4 fruit fly cellular contexts compared by ENCODE assay signal in the genomic region with DNA sequence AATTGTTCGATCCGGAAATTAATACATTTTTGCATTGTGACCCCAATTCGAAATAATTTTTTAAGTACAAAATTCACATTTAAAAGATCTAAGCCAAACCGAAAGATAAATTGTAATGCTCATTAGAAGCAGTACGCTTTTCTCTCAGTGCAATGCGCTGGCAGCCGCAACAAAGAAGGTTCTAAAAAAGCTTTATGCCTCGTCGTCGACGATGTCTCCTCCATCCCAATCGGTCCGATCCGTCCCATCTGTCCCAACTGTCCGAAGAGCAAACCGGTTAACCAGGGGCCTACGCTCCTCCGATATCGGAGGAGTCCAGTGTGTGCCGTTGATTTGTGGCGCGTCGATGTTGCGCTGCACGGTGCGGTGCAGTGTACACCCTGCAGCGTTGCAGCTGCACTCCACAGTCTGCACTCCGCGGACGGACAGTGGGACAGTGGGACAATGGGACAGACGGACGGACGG.
TF ChIP-seq lines count a peak whose summit lies in the region.

No protein-coding gene starts in this region.

- no peak for TF ChIP-seq CTCF in whole organism, embryonic (GFP tag; optimal IDR thresholded peaks at IDR 0.05; lab: Kevin White, UChicago)

TF ChIP-seq in whole organism, embryonic, 481 proteins besides CTCF, POLR2A, EP300 and RAD21 (continues in another document):
- TF ChIP-seq sens (GFP tag; lab: Kevin White, UChicago) (peak; percentile 71), sna (GFP tag; IDR thresholded peaks at IDR 0.05; lab: Robert Waterston, UW; ENCODE audit: partially characterized antibody) (no peak), gsb-n (tag; optimal IDR thresholded peaks at IDR 0.05; lab: Kevin White, UChicago) (no peak), CG8388 (GFP tag; optimal IDR thresholded peaks at IDR 0.05; lab: Kevin White, UChicago) (no peak), ac (GFP tag; optimal IDR thresholded peaks at IDR 0.05; lab: Kevin White, UChicago) (peak; percentile 20), CG4424 (GFP tag; optimal IDR thresholded peaks at IDR 0.05; lab: Kevin White, UChicago) (peak; percentile 14), crol (GFP tag; IDR thresholded peaks at IDR 0.05; lab: Robert Waterston, UW) (peak; percentile 67; the same call in 1 of the 2 replicates), Abd-B (GFP tag; optimal IDR thresholded peaks at IDR 0.05; lab: Kevin White, UChicago) (peak; percentile 0), Drgx (GFP tag; IDR thresholded peaks at IDR 0.05; lab: Robert Waterston, UW) (peak; percentile 40; the same call in 1 of the 2 replicates), Med (GFP tag; lab: Kevin White, UChicago) (peak; percentile 37), CG4707 (GFP tag; optimal IDR thresholded peaks at IDR 0.05; lab: Kevin White, UChicago) (peak; percentile 40), CG2712 (tag; optimal IDR thresholded peaks at IDR 0.05; lab: Kevin White, UChicago) (peak; percentile 23), shn (GFP tag; optimal IDR thresholded peaks at IDR 0.05; lab: Kevin White, UChicago) (no peak), kni (GFP tag; optimal IDR thresholded peaks at IDR 0.05; lab: Kevin White, UChicago) (peak; percentile 61), Nf-YC (tag; optimal IDR thresholded peaks at IDR 0.05; lab: Kevin White, UChicago) (no peak), h (optimal IDR thresholded peaks at IDR 0.05; lab: Kevin White, UChicago) (no peak), bsh (GFP tag; optimal IDR thresholded peaks at IDR 0.05; lab: Kevin White, UChicago) (peak in 1 of 2 experiments; percentile 52), zfh1 (GFP tag; IDR thresholded peaks at IDR 0.05; lab: Robert Waterston, UW) (0 out of 3 replicates have a peak, but pooled peaks have one; percentile 41), dmrt11E (tag; optimal IDR thresholded peaks at IDR 0.05; lab: Kevin White, UChicago) (peak; percentile 51), CG1603 (tag; optimal IDR thresholded peaks at IDR 0.05; lab: Kevin White, UChicago) (peak; percentile 17), grau (tag; optimal IDR thresholded peaks at IDR 0.05; lab: Kevin White, UChicago) (peak; percentile 56)

TF ChIP-seq in whole organism, prepupa, 60 proteins besides CTCF, POLR2A, EP300 and RAD21 (continues in another document):
- TF ChIP-seq CG8319 (GFP tag; optimal IDR thresholded peaks at IDR 0.05; lab: Kevin White, UChicago) = no peak
- TF ChIP-seq dac (GFP tag; optimal IDR thresholded peaks at IDR 0.05; lab: Kevin White, UChicago) = no peak
- TF ChIP-seq dsx (GFP tag; optimal IDR thresholded peaks at IDR 0.05; lab: Kevin White, UChicago; ENCODE audit: poor library complexity, severe bottlenecking) = peak; percentile 83
- TF ChIP-seq Lpt (GFP tag; optimal IDR thresholded peaks at IDR 0.05; lab: Kevin White, UChicago) = peak; percentile 9
- peak; percentile 22 for TF ChIP-seq CG3032 (tag; optimal IDR thresholded peaks at IDR 0.05; lab: Kevin White, UChicago)
- TF ChIP-seq fd59A (GFP tag; optimal IDR thresholded peaks at IDR 0.05; lab: Kevin White, UChicago) = no peak
- no peak for TF ChIP-seq CG11902 (GFP tag; optimal IDR thresholded peaks at IDR 0.05; lab: Kevin White, UChicago)
- peak; percentile 44 for TF ChIP-seq CG31627 (GFP tag; optimal IDR thresholded peaks at IDR 0.05; lab: Kevin White, UChicago)
- TF ChIP-seq Hr4 (GFP tag; optimal IDR thresholded peaks at IDR 0.05; lab: Kevin White, UChicago) = no peak
- TF ChIP-seq ss (GFP tag; optimal IDR thresholded peaks at IDR 0.05; lab: Kevin White, UChicago) = peak in 1 of 2 experiments; percentile 69
- TF ChIP-seq CG1621 (tag; optimal IDR thresholded peaks at IDR 0.05; lab: Kevin White, UChicago) = peak; percentile 70
- TF ChIP-seq CG32006 (GFP tag; optimal IDR thresholded peaks at IDR 0.05; lab: Kevin White, UChicago) = peak; percentile 35
- TF ChIP-seq Sox15 (GFP tag; optimal IDR thresholded peaks at IDR 0.05; lab: Kevin White, UChicago) = peak; percentile 40
- TF ChIP-seq Gug (GFP tag; IDR thresholded peaks at IDR 0.05; lab: Robert Waterston, UW) = 0 out of 2 replicates have a peak, but pooled peaks have one; percentile 28
- TF ChIP-seq Sox14 (GFP tag; optimal IDR thresholded peaks at IDR 0.05; lab: Kevin White, UChicago) = peak; percentile 29
- TF ChIP-seq CG11762 (GFP tag; optimal IDR thresholded peaks at IDR 0.05; lab: Kevin White, UChicago; ENCODE audit: insufficient read depth) = no peak
- TF ChIP-seq Blimp-1 (GFP tag; optimal IDR thresholded peaks at IDR 0.05; lab: Kevin White, UChicago) = no peak
- TF ChIP-seq Smox (GFP tag; optimal IDR thresholded peaks at IDR 0.05; lab: Kevin White, UChicago) = peak; percentile 38
- TF ChIP-seq acj6 (GFP tag; optimal IDR thresholded peaks at IDR 0.05; lab: Kevin White, UChicago) = peak; percentile 38
- TF ChIP-seq Eip93F (GFP tag; optimal IDR thresholded peaks at IDR 0.05; lab: Kevin White, UChicago) = no peak
- peak; percentile 35 for TF ChIP-seq CG6854 (GFP tag; optimal IDR thresholded peaks at IDR 0.05; lab: Kevin White, UChicago)

TF ChIP-seq in whole organism, pupa, 21 proteins besides CTCF, POLR2A, EP300 and RAD21:
- 0 out of 2 replicates have a peak, but pooled peaks have one; percentile 6 for TF ChIP-seq rn (GFP tag; IDR thresholded peaks at IDR 0.05; lab: Robert Waterston, UW)
- TF ChIP-seq Pif1B (GFP tag; optimal IDR thresholded peaks at IDR 0.05; lab: Kevin White, UChicago) = no peak
- 0 out of 2 replicates have a peak, but pooled peaks have one; percentile 39 for TF ChIP-seq CG32121 (GFP tag; IDR thresholded peaks at IDR 0.05; lab: Robert Waterston, UW)
- no peak for TF ChIP-seq gl (tag; optimal IDR thresholded peaks at IDR 0.05; lab: Kevin White, UChicago)
- TF ChIP-seq CG8159 (tag; optimal IDR thresholded peaks at IDR 0.05; lab: Kevin White, UChicago) = no peak
- TF ChIP-seq CG10348 (GFP tag; IDR thresholded peaks at IDR 0.05; lab: Robert Waterston, UW) = no peak
- no peak for TF ChIP-seq Snoo (tag; optimal IDR thresholded peaks at IDR 0.05; lab: Kevin White, UChicago)
- peak; percentile 84 for TF ChIP-seq EcR (GFP tag; optimal IDR thresholded peaks at IDR 0.05; lab: Kevin White, UChicago)
- TF ChIP-seq CG9948 (tag; optimal IDR thresholded peaks at IDR 0.05; lab: Kevin White, UChicago) = peak; percentile 44
- TF ChIP-seq CG34367 (tag; optimal IDR thresholded peaks at IDR 0.05; lab: Kevin White, UChicago) = peak; percentile 19
- peak; percentile 14 for TF ChIP-seq CG14655 (GFP tag; optimal IDR thresholded peaks at IDR 0.05; lab: Kevin White, UChicago)
- peak; percentile 39; the same call in 1 of the 3 replicates for TF ChIP-seq fd96Ca (GFP tag; IDR thresholded peaks at IDR 0.05; lab: Robert Waterston, UW)
- TF ChIP-seq CG13204 (GFP tag; optimal IDR thresholded peaks at IDR 0.05; lab: Kevin White, UChicago) = peak; percentile 83
- no peak for TF ChIP-seq CG8301 (tag; optimal IDR thresholded peaks at IDR 0.05; lab: Kevin White, UChicago)
- peak; percentile 12; the same call in 1 of the 2 replicates for TF ChIP-seq Ets98B (GFP tag; IDR thresholded peaks at IDR 0.05; lab: Robert Waterston, UW)
- no peak for TF ChIP-seq D1 (tag; optimal IDR thresholded peaks at IDR 0.05; lab: Kevin White, UChicago)
- TF ChIP-seq Pif1A (GFP tag; optimal IDR thresholded peaks at IDR 0.05; lab: Kevin White, UChicago) = no peak
- TF ChIP-seq CG4496 (GFP tag; IDR thresholded peaks at IDR 0.05; lab: Robert Waterston, UW) = peak; percentile 73; the same call in 2 of the 3 replicates
- no peak for TF ChIP-seq CG12605 (GFP tag; IDR thresholded peaks at IDR 0.05; lab: Robert Waterston, UW)
- TF ChIP-seq CG15710 (tag; optimal IDR thresholded peaks at IDR 0.05; lab: Kevin White, UChicago) = peak; percentile 40
- peak; percentile 34 for TF ChIP-seq CG17806 (tag; optimal IDR thresholded peaks at IDR 0.05; lab: Kevin White, UChicago)

TF ChIP-seq in whole organism, wandering third instar larva, 38 proteins besides CTCF, POLR2A, EP300 and RAD21:
- TF ChIP-seq Dif (GFP tag; optimal IDR thresholded peaks at IDR 0.05; lab: Kevin White, UChicago; ENCODE audit: partially characterized antibody) = peak; percentile 36
- TF ChIP-seq Vsx2 (GFP tag; optimal IDR thresholded peaks at IDR 0.05; lab: Kevin White, UChicago; ENCODE audit: partially characterized antibody) = peak; percentile 55
- no peak for TF ChIP-seq Hr83 (GFP tag; optimal IDR thresholded peaks at IDR 0.05; lab: Kevin White, UChicago; ENCODE audit: poor library complexity, severe bottlenecking)

Comparison
In these comparisons a context has a peak if more than half of its experiments do, and no peak if none do; other contexts are left out.
1. Of the 7 proteins assayed by ChIP-seq in both whole organism, embryonic and whole organism, prepupa: peak only in whole organism, embryonic: none; only in whole organism, prepupa: CG6854, Gug, Hr39 and Lpt; in both: none; in neither: 3.